Fruit fly (Drosophila melanogaster) Kc167 (cell line): ENCODE results near the gene CG12480.

Experiments used
- Myc ChIP-seq: fragments of >200 bp; optimal IDR thresholded peaks from 2 replicates; lab custom pipeline; 2017; ENCODE audit warnings: missing external identifiers
- Sin3A ChIP-seq: fragments of >200 bp; optimal IDR thresholded peaks from 2 replicates; lab custom pipeline; 2018; ENCODE audit warnings: missing external identifiers
- h ChIP-seq: fragments of >200 bp; optimal IDR thresholded peaks from 3 replicates; lab custom pipeline; 2018; ENCODE audit warnings: missing external identifiers
- insv ChIP-seq: fragments of >200 bp; optimal IDR thresholded peaks from 3 replicates; lab custom pipeline; 2018; ENCODE audit warnings: missing external identifiers
- psq ChIP-seq: fragments of >200 bp; optimal IDR thresholded peaks from 2 replicates; lab custom pipeline; 2017; ENCODE audit warnings: missing external identifiers
- ttk ChIP-seq: sonication (Bioruptor generic); optimal IDR thresholded peaks from 2 replicates; lab custom pipeline; 2017; ENCODE audit warnings: missing external identifiers

- no peak for TF ChIP-seq psq
- no peak for TF ChIP-seq h (lab: Kevin White, UChicago)
- TF ChIP-seq Sin3A (lab: Kevin White, UChicago): no peak
- TF ChIP-seq insv (lab: Kevin White, UChicago): no peak
- TF ChIP-seq Myc (lab: Kevin White, UChicago): no peak
- TF ChIP-seq ttk (lab: Kevin White, UChicago): no peak
These were observed 42.9 kb downstream of the CG12480 start for dm6 chrX:14212147-14212792.
